Worm (Caenorhabditis elegans): ENCODE measurements around the gene B0495.9.

The B0495.9 gene

ce11 chrII:7666338-7666737 is 42.2 kb downstream of the B0495.9 start:
- TF ChIP-seq unc-62 (GFP tag; optimal IDR thresholded peaks at IDR 0.05), result no peak

ce11 chrII:7663704-7664660 is 44.5 kb downstream of the B0495.9 start, which contains the start of the genes F18A1.7 and rpa-1:
Gene F18A1.7, minus strand, starts transcription at chrII:7663754.
Gene rpa-1, plus strand, starts transcription at chrII:7664582.
- TF ChIP-seq unc-62 (GFP tag; optimal IDR thresholded peaks at IDR 0.05), result no peak

- no peak for TF ChIP-seq unc-62 (GFP tag; optimal IDR thresholded peaks at IDR 0.05)
These were observed 45.5 kb downstream of the B0495.9 start for ce11 chrII:7663028-7663427.

ce11 chrII:7662008-7662686 is 46.4 kb downstream of the B0495.9 start, which contains the start of gene alfa-1:
Gene alfa-1, minus strand, starts transcription at chrII:7662522.
- TF ChIP-seq unc-62 (GFP tag; optimal IDR thresholded peaks at IDR 0.05), result no peak
